Fruit fly (Drosophila melanogaster): ENCODE data around the gene CG31431.

dm6 chr3R:21840432-21840831, 30.0 kb upstream of the CG31431 start:
- no peak for TF ChIP-seq N (GFP tag; optimal IDR thresholded peaks at IDR 0.05)
- no peak for TF ChIP-seq usp (GFP tag; optimal IDR thresholded peaks at IDR 0.05)
- TF ChIP-seq dl (GFP tag; optimal IDR thresholded peaks at IDR 0.05; ENCODE audit: insufficient read depth in 1 of 2, partially characterized antibody in 2 of 2): no peak
- TF ChIP-seq Abd-B (GFP tag; optimal IDR thresholded peaks at IDR 0.05): no peak
